Fruit fly (Drosophila melanogaster): ENCODE results near the gene CG17108.

dm6 chr2L:10680584-10681080, 13.3 kb downstream of the CG17108 start, which contains the start of gene CG17105:
- TF ChIP-seq Myc (optimal IDR thresholded peaks at IDR 0.05) (no peak), psq (optimal IDR thresholded peaks at IDR 0.05) (no peak), ttk (optimal IDR thresholded peaks at IDR 0.05) (no peak), h (optimal IDR thresholded peaks at IDR 0.05) (no peak), insv (optimal IDR thresholded peaks at IDR 0.05) (no peak)

All from Kc167 (cell line).